Worm (Caenorhabditis elegans) whole organism, midembryonic: Measurements from ENCODE around the gene npr-19.

Experiments used
- med-1 ChIP-seq: sonication (generic microtip); optimal IDR thresholded peaks from 2 replicates; lab custom pipeline; 2017; ENCODE audit warnings: missing genetic modification characterization, mild to moderate bottlenecking, missing compliant biosample characterization, antibody characterized with exemption, missing genetic modification reagents; ENCODE audit not compliant: insufficient read depth
- ztf-29 ChIP-seq: fragments of 200-800 bp; sonication (Bioruptor generic); IDR thresholded peaks from 2 replicates; pipeline ENCODE4 v1.3.6; 2022; ENCODE audit warnings: missing genetic modification reagents, missing genetic modification characterization, missing compliant biosample characterization

- TF ChIP-seq ztf-29 (GFP tag; lab: Robert Waterston, UW) (no peak), med-1 (GFP tag; lab: Kevin White, UChicago) (no peak)
These were observed 36.7 kb upstream of the npr-19 start, which contains the start of gene T04G9.4 for ce11 chrX:772184-772583.
